Worm (Caenorhabditis elegans): ENCODE results near the gene ndua-5.

ndua-5 gene

DNA sequence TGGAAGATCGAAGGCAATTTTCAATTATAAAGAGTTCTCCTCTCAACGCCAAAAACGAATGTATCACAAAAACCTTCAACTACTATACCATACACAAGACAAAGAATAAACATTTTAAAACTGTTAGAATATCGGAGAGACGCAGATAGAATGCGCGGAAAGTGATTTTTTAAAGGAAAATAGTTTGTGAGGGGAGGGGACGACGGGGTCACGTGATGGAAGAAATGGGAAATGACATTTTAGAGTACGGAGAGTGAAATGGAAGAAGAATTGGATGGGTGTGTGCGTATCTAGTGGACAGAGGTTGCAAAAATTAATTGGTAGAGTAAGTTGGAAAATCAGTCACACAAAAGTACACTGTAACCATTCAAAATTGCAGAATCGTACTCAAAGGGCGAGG lies 9.6 kb upstream of the ndua-5 start (continued):
- TF ChIP-seq mab-9 (GFP tag; IDR thresholded peaks at IDR 0.05) (no peak), fos-1 (tag; optimal IDR thresholded peaks at IDR 0.05) (peak; percentile 23), egl-13 (tag; optimal IDR thresholded peaks at IDR 0.05) (no peak), ztf-4 (tag; optimal IDR thresholded peaks at IDR 0.05) (no peak), tlp-1 (tag; optimal IDR thresholded peaks at IDR 0.05) (no peak), nhr-84 (tag; optimal IDR thresholded peaks at IDR 0.05) (no peak), ztf-11 (tag; optimal IDR thresholded peaks at IDR 0.05) (no peak), nhr-11 (tag; optimal IDR thresholded peaks at IDR 0.05) (no peak), aha-1 (tag; optimal IDR thresholded peaks at IDR 0.05) (no peak), zip-4 (GFP tag; optimal IDR thresholded peaks at IDR 0.05) (no peak), jun-1 (tag; optimal IDR thresholded peaks at IDR 0.05) (no peak), ama-1 (optimal IDR thresholded peaks at IDR 0.05) (no peak), ceh-8 (GFP tag; optimal IDR thresholded peaks at IDR 0.05) (no peak), fkh-8 (tag; optimal IDR thresholded peaks at IDR 0.05) (no peak), lir-3 (tag; optimal IDR thresholded peaks at IDR 0.05; ENCODE audit: poor library complexity) (peak; percentile 15), C34B4.2 (tag; optimal IDR thresholded peaks at IDR 0.05) (no peak), unc-62 (GFP tag; optimal IDR thresholded peaks at IDR 0.05) (no peak), nhr-90 (tag; optimal IDR thresholded peaks at IDR 0.05; ENCODE audit: poor library complexity) (peak; percentile 86), nhr-76 (tag; optimal IDR thresholded peaks at IDR 0.05) (no peak), aly-2 (tag; optimal IDR thresholded peaks at IDR 0.05) (no peak), nhr-71 (tag; optimal IDR thresholded peaks at IDR 0.05) (peak; percentile 82), ces-1 (GFP tag; optimal IDR thresholded peaks at IDR 0.05) (no peak), nhr-28 (tag; optimal IDR thresholded peaks at IDR 0.05) (no peak), blmp-1 (tag; optimal IDR thresholded peaks at IDR 0.05) (peak; percentile 94), dsc-1 (tag; optimal IDR thresholded peaks at IDR 0.05) (no peak), nhr-20 (tag; optimal IDR thresholded peaks at IDR 0.05) (peak; percentile 90), hlh-4 (tag; optimal IDR thresholded peaks at IDR 0.05) (no peak), nhr-85 (tag) (peak; percentile 96), nhr-19 (GFP tag; conservative IDR thresholded peaks at IDR 0.05) (peak; percentile 66), fkh-4 (tag; optimal IDR thresholded peaks at IDR 0.05; ENCODE audit: borderline replicate concordance) (no peak), tbx-2 (tag; optimal IDR thresholded peaks at IDR 0.05) (peak; percentile 41), fkh-10 (GFP tag; optimal IDR thresholded peaks at IDR 0.05) (no peak), hlh-17 (GFP tag; optimal IDR thresholded peaks at IDR 0.05; ENCODE audit: borderline replicate concordance) (no peak), snpc-4 (tag; optimal IDR thresholded peaks at IDR 0.05) (peak; percentile 37), efl-1 (optimal IDR thresholded peaks at IDR 0.05) (peak; percentile 34 to 54), efl-1 (GFP tag; optimal IDR thresholded peaks at IDR 0.05 in 1 of 2) (peak; percentile 34 to 95), C16A3.4 (tag; optimal IDR thresholded peaks at IDR 0.05) (peak; percentile 50), unc-30 (tag; optimal IDR thresholded peaks at IDR 0.05) (no peak), lin-13 (GFP tag; optimal IDR thresholded peaks at IDR 0.05) (peak; percentile 63), ceh-90 (tag; optimal IDR thresholded peaks at IDR 0.05) (no peak), lin-14 (GFP tag; optimal IDR thresholded peaks at IDR 0.05) (peak; percentile 85), mep-1 (tag; optimal IDR thresholded peaks at IDR 0.05) (peak; percentile 86), efl-3 (GFP tag; optimal IDR thresholded peaks at IDR 0.05) (no peak), skn-1 (tag; optimal IDR thresholded peaks at IDR 0.05) (peak; percentile 69), nhr-12 (tag; optimal IDR thresholded peaks at IDR 0.05) (no peak), snu-23 (GFP tag; optimal IDR thresholded peaks at IDR 0.05) (peak; percentile 88), lsy-2 (tag; optimal IDR thresholded peaks at IDR 0.05) (peak; percentile 66 to 68), unc-98 (GFP tag; IDR thresholded peaks at IDR 0.05) (no peak), C04F5.9 (tag; optimal IDR thresholded peaks at IDR 0.05) (no peak), hpl-2 (GFP tag; optimal IDR thresholded peaks at IDR 0.05) (no peak), sptf-1 (tag; optimal IDR thresholded peaks at IDR 0.05) (no peak), sup-37 (GFP tag; optimal IDR thresholded peaks at IDR 0.05) (no peak), ceh-88 (GFP tag; IDR thresholded peaks at IDR 0.05) (peak; percentile 36; the same call in 1 of the 2 replicates), dpl-1 (GFP tag; optimal IDR thresholded peaks at IDR 0.05) (peak; percentile 45 to 52 (median 49)), lin-39 (tag; optimal IDR thresholded peaks at IDR 0.05) (no peak)

Data from whole organism, L1 larva.